Worm (Caenorhabditis elegans): ENCODE data around the gene enpp-1.

DNA sequence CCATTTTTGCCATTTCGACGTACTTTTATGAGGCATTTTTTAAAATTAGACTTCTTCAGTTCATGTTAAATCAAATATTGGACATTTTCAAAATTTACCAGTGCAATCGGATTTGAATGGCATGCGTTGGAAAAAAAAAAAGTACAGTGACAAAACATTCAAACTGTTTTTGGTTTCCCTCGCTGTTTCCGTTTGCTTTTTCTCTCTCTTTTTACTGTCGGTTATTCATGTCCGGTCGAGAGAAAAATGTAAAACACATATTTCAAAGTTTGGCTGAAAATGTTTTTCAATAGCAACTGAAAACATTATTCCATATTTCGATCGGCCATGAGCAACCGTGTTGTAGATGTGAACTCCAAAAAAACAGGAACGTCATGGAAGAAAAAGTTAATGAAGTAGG lies 9.4 kb downstream of the enpp-1 start, which contains the start of gene C27A7.3:
- TF ChIP-seq cog-1 (tag; optimal IDR thresholded peaks at IDR 0.05) (no peak), ztf-23 (GFP tag; IDR thresholded peaks at IDR 0.05) (no peak), flt-1 (GFP tag; IDR thresholded peaks at IDR 0.05) (no peak)
